Worm (Caenorhabditis elegans): ENCODE results near the gene clec-73.

DNA sequence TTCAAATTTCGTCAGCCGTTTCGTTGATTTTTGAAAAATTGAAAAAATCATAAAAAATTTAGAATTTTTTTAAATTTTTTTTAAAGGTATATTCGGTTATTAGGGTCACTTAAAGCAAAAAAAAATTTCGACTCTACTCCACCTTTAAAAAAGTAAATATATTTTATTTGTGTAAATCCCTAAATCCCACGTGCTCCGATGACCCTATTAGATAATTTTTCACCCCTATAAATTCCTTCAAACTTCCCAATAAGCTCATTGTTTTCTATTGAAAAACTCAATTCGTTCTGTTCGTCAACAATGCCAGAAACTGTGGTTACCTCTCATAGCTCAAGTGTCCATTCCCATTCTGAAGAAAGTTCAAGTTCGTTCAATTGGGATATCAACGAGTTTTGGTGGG lies 43.4 kb downstream of the clec-73 start, which contains the start of gene F56D6.20:
- TF ChIP-seq pha-2 (tag; optimal IDR thresholded peaks at IDR 0.05) (no peak), unc-86 (tag; optimal IDR thresholded peaks at IDR 0.05) (no peak), ztf-16 (tag; optimal IDR thresholded peaks at IDR 0.05) (no peak), unc-55 (GFP tag; optimal IDR thresholded peaks at IDR 0.05) (no peak), sox-2 (GFP tag; IDR thresholded peaks at IDR 0.05) (no peak)
